Worm (Caenorhabditis elegans): ENCODE results near the gene C55C3.3.
A peak's percentile ranks its signal among the peaks of the same experiment; 100 is the strongest.

The C55C3.3 gene

DNA sequence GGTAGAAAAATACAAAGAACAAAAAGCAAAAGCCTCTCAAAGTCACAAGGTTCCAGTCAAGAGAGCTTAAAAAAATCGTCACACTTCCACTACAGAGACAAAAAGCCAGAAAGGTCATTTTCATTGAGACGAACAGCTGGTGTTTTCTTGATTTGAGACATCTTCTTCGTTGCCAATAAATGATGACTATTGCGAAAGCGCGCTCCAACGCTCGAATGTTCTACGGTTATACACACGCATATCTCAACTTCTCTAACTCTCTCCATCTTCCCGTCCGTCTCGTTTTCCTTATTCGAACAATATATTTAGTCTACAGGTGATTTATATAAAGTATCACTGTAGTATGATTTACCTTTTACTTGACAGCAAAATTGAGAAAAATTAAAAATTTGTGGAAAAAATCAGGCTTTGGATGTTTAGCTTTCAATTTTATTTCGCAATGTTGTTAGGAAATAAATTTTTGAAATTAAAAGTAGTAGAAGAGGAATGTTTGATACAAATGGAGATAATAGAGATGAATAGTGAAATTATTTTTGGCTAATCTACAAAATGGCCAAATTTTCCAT lies 19.7 kb upstream of the C55C3.3 start (continued):
- TF ChIP-seq tbx-9 (tag; optimal IDR thresholded peaks at IDR 0.05; ENCODE audit: borderline replicate concordance) (no peak), somi-1 (GFP tag; optimal IDR thresholded peaks at IDR 0.05) (no peak), hmg-1.2 (GFP tag; IDR thresholded peaks at IDR 0.05) (peak; percentile 50; the same call in 1 of the 2 replicates), let-607 (tag; optimal IDR thresholded peaks at IDR 0.05) (no peak), B0261.1 (tag; optimal IDR thresholded peaks at IDR 0.05) (no peak), nhr-80 (tag; optimal IDR thresholded peaks at IDR 0.05) (no peak), B0035.1 (tag; optimal IDR thresholded peaks at IDR 0.05) (no peak), ccch-3 (GFP tag; optimal IDR thresholded peaks at IDR 0.05) (no peak), ztf-18 (tag; optimal IDR thresholded peaks at IDR 0.05) (no peak), lag-1 (GFP tag; IDR thresholded peaks at IDR 0.05) (no peak), attf-6 (GFP tag; IDR thresholded peaks at IDR 0.05) (no peak), sdz-38 (tag; optimal IDR thresholded peaks at IDR 0.05) (no peak), unc-62 (GFP tag; optimal IDR thresholded peaks at IDR 0.05) (no peak), lin-35 (GFP tag; optimal IDR thresholded peaks at IDR 0.05) (no peak), ceh-27 (GFP tag; optimal IDR thresholded peaks at IDR 0.05) (peak; percentile 3), B0336.3 (GFP tag; IDR thresholded peaks at IDR 0.05) (no peak), nhr-120 (GFP tag; IDR thresholded peaks at IDR 0.05) (no peak), nfyb-1 (GFP tag; IDR thresholded peaks at IDR 0.05) (peak; percentile 78), attf-5 (GFP tag; optimal IDR thresholded peaks at IDR 0.05) (peak; percentile 60), Y95B8A.8 (GFP tag; IDR thresholded peaks at IDR 0.05) (0 out of 2 replicates have a peak, but pooled peaks have one; percentile 12), him-1 (tag; optimal IDR thresholded peaks at IDR 0.05) (no peak), dox-1 (GFP tag; IDR thresholded peaks at IDR 0.05) (peak; percentile 48), madf-8 (GFP tag; conservative IDR thresholded peaks at IDR 0.05) (no peak), mcd-1 (GFP tag; IDR thresholded peaks at IDR 0.05) (peak; percentile 10; the same call in 1 of the 2 replicates), atf-7 (tag; optimal IDR thresholded peaks at IDR 0.05) (peak; percentile 11), efl-1 (GFP tag; optimal IDR thresholded peaks at IDR 0.05) (peak; percentile 11), K11D2.4 (GFP tag; IDR thresholded peaks at IDR 0.05) (0 out of 2 replicates have a peak, but pooled peaks have one; percentile 29), snpc-1.3 (tag; optimal IDR thresholded peaks at IDR 0.05; ENCODE audit: insufficient read depth) (no peak), T07F8.4 (tag; optimal IDR thresholded peaks at IDR 0.05) (no peak), aptf-2 (GFP tag; conservative IDR thresholded peaks at IDR 0.05) (no peak), zim-3 (tag; optimal IDR thresholded peaks at IDR 0.05) (no peak), madf-3 (GFP tag; IDR thresholded peaks at IDR 0.05) (no peak), dpl-1 (GFP tag; optimal IDR thresholded peaks at IDR 0.05) (no peak), madf-6 (GFP tag; IDR thresholded peaks at IDR 0.05) (no peak), hlh-26 (GFP tag; conservative IDR thresholded peaks at IDR 0.05) (no peak)

DNA sequence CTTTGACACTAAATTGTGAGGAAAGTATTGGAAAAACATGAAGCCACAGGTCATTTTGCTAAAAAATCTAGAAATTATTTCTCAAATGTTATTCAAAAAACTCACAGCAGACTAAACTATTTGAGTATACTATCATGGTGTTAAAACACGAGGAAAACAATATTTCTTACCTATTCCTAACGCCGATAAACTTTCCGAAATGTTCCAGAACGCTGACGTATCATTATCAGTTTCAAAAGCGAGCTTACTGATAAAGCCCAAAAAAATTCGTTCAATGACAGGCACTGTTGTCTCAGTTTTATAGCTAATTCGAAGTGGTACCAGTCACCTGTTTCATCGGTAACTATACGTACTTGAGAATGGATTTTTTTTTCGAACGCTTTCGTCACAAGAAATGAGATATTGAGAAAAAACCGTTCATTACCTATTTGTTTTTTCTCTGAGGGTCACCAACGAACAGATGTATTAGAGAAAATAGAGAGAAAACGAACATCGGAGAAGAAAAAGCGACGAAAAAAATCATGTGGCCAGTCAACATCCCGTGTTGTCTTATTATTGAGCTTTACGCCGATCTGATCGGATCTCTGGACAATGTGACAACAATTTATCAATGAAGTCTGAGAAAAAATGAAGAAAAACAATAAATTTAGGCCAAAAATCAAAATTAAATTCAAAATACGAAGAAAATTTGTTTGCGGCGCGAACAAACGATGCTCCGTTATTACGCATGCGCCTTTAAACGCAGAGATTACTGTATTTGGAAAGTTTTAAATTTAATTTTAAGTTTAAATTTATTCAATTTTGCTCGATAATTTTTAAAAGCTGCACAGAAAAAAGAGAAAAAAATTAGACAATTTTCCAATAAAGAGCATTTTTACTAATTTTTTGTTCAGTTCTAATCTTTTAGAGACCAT lies 18.7 kb upstream of the C55C3.3 start:
- no peak for TF ChIP-seq ceh-40 (GFP tag; IDR thresholded peaks at IDR 0.05)
- TF ChIP-seq attf-3 (GFP tag; conservative IDR thresholded peaks at IDR 0.05), result peak; percentile 92
- peak; percentile 5; the same call in 1 of the 2 replicates for TF ChIP-seq hsf-1 (GFP tag; IDR thresholded peaks at IDR 0.05)
- TF ChIP-seq let-607 (tag; optimal IDR thresholded peaks at IDR 0.05), result no peak
- TF ChIP-seq efl-1 (GFP tag; optimal IDR thresholded peaks at IDR 0.05), result peak; percentile 76
- TF ChIP-seq xnd-1 (tag; optimal IDR thresholded peaks at IDR 0.05), result peak; percentile 74
- no peak for TF ChIP-seq cebp-2 (GFP tag; IDR thresholded peaks at IDR 0.05)
- peak; percentile 12 for TF ChIP-seq snpc-1.1 (tag; optimal IDR thresholded peaks at IDR 0.05; ENCODE audit: insufficient read depth)
- no peak for TF ChIP-seq nhr-27 (tag; optimal IDR thresholded peaks at IDR 0.05)
- peak; percentile 30; the same call in 1 of the 2 replicates for TF ChIP-seq dox-1 (GFP tag; IDR thresholded peaks at IDR 0.05)
- peak; percentile 19 for TF ChIP-seq nhr-80 (tag; optimal IDR thresholded peaks at IDR 0.05)
- no peak for TF ChIP-seq akir-1 (GFP tag; optimal IDR thresholded peaks at IDR 0.05)
- TF ChIP-seq F52B5.7 (tag; optimal IDR thresholded peaks at IDR 0.05), result no peak
- TF ChIP-seq lin-54 (GFP tag; optimal IDR thresholded peaks at IDR 0.05), result peak; percentile 73
- TF ChIP-seq nfyb-1 (GFP tag; IDR thresholded peaks at IDR 0.05), result 0 out of 2 replicates have a peak, but pooled peaks have one; percentile 22
- TF ChIP-seq ceh-27 (GFP tag; optimal IDR thresholded peaks at IDR 0.05), result peak; percentile 37
- peak in 1 of 3 experiments; percentile 9 for TF ChIP-seq lin-35 (GFP tag; optimal IDR thresholded peaks at IDR 0.05)

Measured in whole organism, young adult.